Fruit fly (Drosophila melanogaster) whole organism, embryonic: Measurements from ENCODE around the gene UQCR-Q.

Source experiments
- Abd-B ChIP-seq: fragments of 200-800 bp; sonication (Bioruptor generic); optimal IDR thresholded peaks from 2 replicates; lab custom pipeline; 2018; ENCODE audit warnings: missing biosample characterization, mild to moderate bottlenecking, missing genetic modification characterization, moderate library complexity
- Atf6 ChIP-seq: fragments of 200-800 bp; sonication (Bioruptor generic); IDR thresholded peaks from 2 replicates; pipeline ENCODE4 v1.3.6; 2022; ENCODE audit warnings: missing biosample characterization, missing genetic modification characterization
- BtbVII ChIP-seq: fragments of 200-800 bp; sonication (Bioruptor generic); optimal IDR thresholded peaks from 3 replicates; lab custom pipeline; 2017; ENCODE audit warnings: missing biosample characterization, mild to moderate bottlenecking, missing genetic modification characterization
- C15 ChIP-seq: fragments of 200-800 bp; sonication (Bioruptor generic); IDR thresholded peaks from 3 replicates; pipeline ENCODE4 v1.3.6; 2022; ENCODE audit warnings: missing biosample characterization, missing genetic modification characterization
- CG12219 ChIP-seq: fragments of 200-800 bp; sonication (Bioruptor generic); optimal IDR thresholded peaks from 3 replicates; lab custom pipeline; 2018; ENCODE audit warnings: missing biosample characterization, mild to moderate bottlenecking, missing genetic modification characterization
- CG12744 ChIP-seq: fragments of 200-800 bp; sonication (Bioruptor generic); optimal IDR thresholded peaks from 2 replicates; lab custom pipeline; 2016; ENCODE audit warnings: missing biosample characterization, missing genetic modification characterization
- CG12769 ChIP-seq: fragments of 200-800 bp; sonication (Bioruptor generic); optimal IDR thresholded peaks from 2 replicates; lab custom pipeline; 2019; ENCODE audit warnings: missing biosample characterization, mild to moderate bottlenecking, missing genetic modification characterization, moderate library complexity
- CG13123 ChIP-seq: fragments of 200-800 bp; sonication (Bioruptor generic); optimal IDR thresholded peaks from 2 replicates; lab custom pipeline; 2016; ENCODE audit warnings: missing biosample characterization, missing genetic modification characterization
- CG13296 ChIP-seq: fragments of 200-800 bp; sonication (Bioruptor generic); optimal IDR thresholded peaks from 3 replicates; lab custom pipeline; 2018; ENCODE audit warnings: missing biosample characterization, mild to moderate bottlenecking, missing genetic modification characterization
- CG14050 ChIP-seq: fragments of 200-800 bp; sonication (Bioruptor generic); IDR thresholded peaks from 3 replicates; pipeline ENCODE4 v1.3.6; 2022; ENCODE audit warnings: missing biosample characterization, missing genetic modification characterization
- CG16863 ChIP-seq: fragments of 200-800 bp; sonication (Bioruptor generic); optimal IDR thresholded peaks from 3 replicates; lab custom pipeline; 2016; ENCODE audit warnings: missing biosample characterization, missing genetic modification characterization
- CG2712 ChIP-seq: fragments of 200-800 bp; optimal IDR thresholded peaks from 3 replicates; lab custom pipeline; 2019; ENCODE audit warnings: missing biosample characterization, mild to moderate bottlenecking, missing genetic modification characterization, moderate library complexity
- CG34376 ChIP-seq: fragments of 200-800 bp; sonication (Bioruptor generic); optimal IDR thresholded peaks from 2 replicates; lab custom pipeline; 2018; ENCODE audit warnings: missing biosample characterization, mild to moderate bottlenecking, missing genetic modification characterization
- CG42726 ChIP-seq: fragments of 200-800 bp; sonication (Bioruptor generic); IDR thresholded peaks from 2 replicates; pipeline ENCODE4 v1.3.6; 2022; ENCODE audit warnings: missing biosample characterization, missing genetic modification characterization; ENCODE audit not compliant: partially characterized antibody
- CG43689 ChIP-seq: fragments of 200-800 bp; sonication (Bioruptor generic); IDR thresholded peaks from 2 replicates; pipeline ENCODE4 v1.3.6; 2022; ENCODE audit warnings: missing biosample characterization, missing genetic modification characterization
- CG4854 ChIP-seq: fragments of 200-800 bp; sonication (Bioruptor generic); optimal IDR thresholded peaks from 2 replicates; lab custom pipeline; 2016; ENCODE audit warnings: missing biosample characterization, missing genetic modification characterization, inconsistent platforms
- CG7745 ChIP-seq: fragments of 200-800 bp; sonication (Bioruptor generic); optimal IDR thresholded peaks from 2 replicates; lab custom pipeline; 2018; ENCODE audit warnings: missing biosample characterization, mild to moderate bottlenecking, missing genetic modification characterization, moderate library complexity
- CG9609 ChIP-seq: fragments of 200-800 bp; sonication (Bioruptor generic); optimal IDR thresholded peaks from 3 replicates; lab custom pipeline; 2016; ENCODE audit warnings: missing biosample characterization, missing genetic modification characterization
- CHES-1-like ChIP-seq: fragments of 200-800 bp; sonication (Bioruptor generic); optimal IDR thresholded peaks from 2 replicates; lab custom pipeline; 2016; ENCODE audit warnings: missing biosample characterization, missing genetic modification characterization
- Camta ChIP-seq: fragments of 200-800 bp; sonication (Bioruptor generic); optimal IDR thresholded peaks from 2 replicates; lab custom pipeline; 2016; ENCODE audit warnings: missing biosample characterization, missing genetic modification characterization
- Chrac-16 ChIP-seq: fragments of 200-800 bp; sonication (Bioruptor generic); optimal IDR thresholded peaks from 3 replicates; lab custom pipeline; 2016; ENCODE audit warnings: missing biosample characterization, missing genetic modification characterization
- CkIIα-i1 ChIP-seq: fragments of 200-800 bp; sonication (Bioruptor generic); IDR thresholded peaks from 2 replicates; pipeline ENCODE4 v1.3.6; 2022; ENCODE audit warnings: missing biosample characterization, missing genetic modification characterization
- Dll ChIP-seq: fragments of 200-800 bp; sonication (Bioruptor generic); IDR thresholded peaks from 4 replicates; pipeline ENCODE4 v1.3.6; 2022; ENCODE audit warnings: missing biosample characterization, missing genetic modification characterization; ENCODE audit not compliant: partially characterized antibody
- E2f2 ChIP-seq: fragments of 200-800 bp; sonication (Bioruptor generic); IDR thresholded peaks from 2 replicates; pipeline ENCODE4 v1.3.6; 2022; ENCODE audit warnings: missing biosample characterization, missing genetic modification characterization
- ERR ChIP-seq: fragments of 200-800 bp; sonication (Bioruptor generic); optimal IDR thresholded peaks from 2 replicates; lab custom pipeline; 2016; ENCODE audit warnings: missing biosample characterization, missing genetic modification characterization
- GATAe ChIP-seq: fragments of 200-800 bp; sonication (Bioruptor generic); conservative IDR thresholded peaks from 2 replicates; pipeline ENCODE4 v1.3.6; 2022; ENCODE audit warnings: missing biosample characterization, missing genetic modification characterization
- Hand ChIP-seq: fragments of 200-800 bp; sonication (Bioruptor generic); optimal IDR thresholded peaks from 2 replicates; lab custom pipeline; 2017; ENCODE audit warnings: mild to moderate bottlenecking, missing biosample characterization, missing genetic modification reagents, missing genetic modification characterization
- Mrtf ChIP-seq: fragments of 200-800 bp; sonication (Bioruptor generic); IDR thresholded peaks from 3 replicates; pipeline ENCODE4 v1.3.6; 2022; ENCODE audit warnings: missing biosample characterization, missing genetic modification characterization
- Ravus ChIP-seq: fragments of 200-800 bp; sonication (Bioruptor generic); IDR thresholded peaks from 2 replicates; pipeline ENCODE4 v1.3.6; 2022; ENCODE audit warnings: missing biosample characterization, missing genetic modification characterization
- Side ChIP-seq: fragments of 200-800 bp; sonication (Bioruptor generic); optimal IDR thresholded peaks from 2 replicates; lab custom pipeline; 2016; ENCODE audit warnings: missing biosample characterization, missing genetic modification characterization
- Sry-δ ChIP-seq: fragments of 200-800 bp; sonication (Bioruptor generic); optimal IDR thresholded peaks from 2 replicates; lab custom pipeline; 2016; ENCODE audit warnings: missing biosample characterization, missing genetic modification characterization
- Xbp1 ChIP-seq: fragments of 200-800 bp; sonication (Bioruptor generic); optimal IDR thresholded peaks from 3 replicates; lab custom pipeline; 2016; ENCODE audit warnings: missing biosample characterization, mild to moderate bottlenecking, missing genetic modification characterization
- abd-A ChIP-seq: fragments of 200-800 bp; sonication (Bioruptor generic); optimal IDR thresholded peaks from 3 replicates; lab custom pipeline; 2019; ENCODE audit warnings: missing biosample characterization, mild to moderate bottlenecking, missing genetic modification characterization, moderate library complexity
- ap ChIP-seq: fragments of 200-800 bp; sonication (Bioruptor generic); IDR thresholded peaks from 2 replicates; pipeline ENCODE4 v1.3.6; 2022; ENCODE audit warnings: missing biosample characterization, missing genetic modification characterization
- bbx ChIP-seq: fragments of 200-800 bp; sonication (Bioruptor generic); IDR thresholded peaks from 2 replicates; pipeline ENCODE4 v1.3.6; 2022; ENCODE audit warnings: missing biosample characterization, missing genetic modification characterization; ENCODE audit not compliant: partially characterized antibody
- chn ChIP-seq: fragments of 200-800 bp; sonication (Bioruptor generic); optimal IDR thresholded peaks from 2 replicates; lab custom pipeline; 2016; ENCODE audit warnings: missing biosample characterization, missing genetic modification characterization
- da ChIP-seq: fragments of 200-800 bp; sonication (Bioruptor generic); optimal IDR thresholded peaks from 2 replicates; lab custom pipeline; 2016; ENCODE audit warnings: missing biosample characterization, missing genetic modification characterization
- dimm ChIP-seq: fragments of 200-800 bp; sonication (Bioruptor generic); IDR thresholded peaks from 2 replicates; pipeline ENCODE4 v1.3.6; 2022; ENCODE audit warnings: missing biosample characterization, missing genetic modification characterization
- dm ChIP-seq: fragments of 200-800 bp; sonication (Bioruptor generic); optimal IDR thresholded peaks from 3 replicates; lab custom pipeline; 2016; ENCODE audit warnings: missing biosample characterization, missing genetic modification characterization
- emc ChIP-seq: fragments of 200-800 bp; sonication (Bioruptor generic); optimal IDR thresholded peaks from 2 replicates; lab custom pipeline; 2016; ENCODE audit warnings: missing biosample characterization, missing genetic modification characterization
- esg ChIP-seq: fragments of 200-800 bp; sonication (Bioruptor generic); conservative IDR thresholded peaks from 2 replicates; pipeline ENCODE4 v1.3.6; 2022; ENCODE audit warnings: missing biosample characterization, missing genetic modification characterization
- gt ChIP-seq: fragments of 200-800 bp; sonication (Bioruptor generic); IDR thresholded peaks from 2 replicates; pipeline ENCODE4 v1.3.6; 2022; ENCODE audit warnings: missing biosample characterization, missing genetic modification characterization
- mld ChIP-seq: fragments of 200-800 bp; sonication (Bioruptor generic); IDR thresholded peaks from 3 replicates; pipeline ENCODE4 v1.3.6; 2022; ENCODE audit warnings: missing biosample characterization, missing genetic modification characterization; ENCODE audit not compliant: partially characterized antibody
- otp ChIP-seq: fragments of 200-800 bp; sonication (Bioruptor generic); IDR thresholded peaks from 3 replicates; pipeline ENCODE4, ENCODE4 v1.3.6; 2022; ENCODE audit warnings: missing biosample characterization, missing genetic modification characterization
- pho ChIP-seq: fragments of 200-800 bp; sonication (Bioruptor generic); optimal IDR thresholded peaks from 2 replicates; lab custom pipeline; 2016; ENCODE audit warnings: missing biosample characterization, missing genetic modification characterization
- scrt ChIP-seq: fragments of 200-800 bp; sonication (Bioruptor generic); optimal IDR thresholded peaks from 2 replicates; lab custom pipeline; 2018; ENCODE audit warnings: missing biosample characterization, mild to moderate bottlenecking, missing genetic modification characterization, moderate library complexity
- seq ChIP-seq: fragments of 200-800 bp; sonication (Bioruptor generic); IDR thresholded peaks from 2 replicates; pipeline ENCODE4 v1.3.6; 2022; ENCODE audit warnings: missing biosample characterization, missing genetic modification characterization
- unc-4 ChIP-seq: fragments of 200-800 bp; sonication (Bioruptor generic); IDR thresholded peaks from 2 replicates; pipeline ENCODE4 v1.3.6; 2022; ENCODE audit warnings: missing biosample characterization, missing genetic modification characterization; ENCODE audit not compliant: partially characterized antibody
- vnd ChIP-seq: fragments of 200-800 bp; sonication (Bioruptor generic); IDR thresholded peaks from 3 replicates; pipeline ENCODE4 v1.3.6; 2022; ENCODE audit warnings: missing biosample characterization, missing genetic modification characterization; ENCODE audit not compliant: partially characterized antibody

The UQCR-Q gene

dm6 chr3L:17474711-17475451 is at the start of gene UQCR-Q, which contains the start of gene CG46525 (continued):
- TF ChIP-seq CG2712 (tag; lab: Kevin White, UChicago), result peak; percentile 56
- no peak for TF ChIP-seq CG13296 (GFP tag; lab: Kevin White, UChicago)
- TF ChIP-seq Camta, result no peak
- no peak for TF ChIP-seq otp
- TF ChIP-seq CG4854 (GFP tag; lab: Kevin White, UChicago), result no peak
- no peak for TF ChIP-seq BtbVII (GFP tag; lab: Kevin White, UChicago)
- TF ChIP-seq CG34376 (GFP tag; lab: Kevin White, UChicago), result no peak
- TF ChIP-seq esg (GFP tag; lab: Robert Waterston, UW), result no peak
- TF ChIP-seq Sry-δ (GFP tag; lab: Kevin White, UChicago), result peak; percentile 47
- TF ChIP-seq Atf6 (GFP tag; lab: Robert Waterston, UW), result no peak
- no peak for TF ChIP-seq abd-A (tag; lab: Kevin White, UChicago)
- TF ChIP-seq CG7745 (tag; lab: Kevin White, UChicago), result no peak
- no peak for TF ChIP-seq Mrtf (GFP tag; lab: Robert Waterston, UW)
- no peak for TF ChIP-seq dimm
- TF ChIP-seq emc (GFP tag; lab: Kevin White, UChicago), result no peak
- TF ChIP-seq CG12769, result peak; percentile 48
- TF ChIP-seq chn (GFP tag; lab: Kevin White, UChicago), result no peak
- TF ChIP-seq C15 (GFP tag; lab: Robert Waterston, UW), result no peak
- TF ChIP-seq scrt (GFP tag; lab: Kevin White, UChicago), result no peak
- TF ChIP-seq Hand (GFP tag; lab: Kevin White, UChicago), result no peak
- no peak for TF ChIP-seq Side (GFP tag; lab: Kevin White, UChicago)
- no peak for TF ChIP-seq Ravus (GFP tag; lab: Robert Waterston, UW)
- no peak for TF ChIP-seq Chrac-16 (GFP tag; lab: Kevin White, UChicago)
- no peak for TF ChIP-seq CkIIα-i1
- TF ChIP-seq CG14050 (GFP tag; lab: Robert Waterston, UW), result no peak
- no peak for TF ChIP-seq dm (GFP tag; lab: Kevin White, UChicago)
- TF ChIP-seq gt, result no peak
- TF ChIP-seq Xbp1, result peak; percentile 20
- peak; percentile 52 for TF ChIP-seq Abd-B
- peak; percentile 86 for TF ChIP-seq E2f2 (GFP tag; lab: Robert Waterston, UW)
- no peak for TF ChIP-seq seq (GFP tag; lab: Robert Waterston, UW)
- TF ChIP-seq CG9609 (GFP tag; lab: Kevin White, UChicago), result no peak
- TF ChIP-seq Dll (GFP tag; lab: Robert Waterston, UW), result 0 out of 4 replicates have a peak, but pooled peaks have one; percentile 20
- no peak for TF ChIP-seq CG12744
- 0 out of 2 replicates have a peak, but pooled peaks have one; percentile 36 for TF ChIP-seq unc-4 (GFP tag; lab: Robert Waterston, UW)
- TF ChIP-seq CG13123 (GFP tag; lab: Kevin White, UChicago), result no peak
- peak; percentile 62 for TF ChIP-seq CG42726 (GFP tag; lab: Robert Waterston, UW)
- peak; percentile 45; the same call in 1 of the 2 replicates for TF ChIP-seq bbx (GFP tag; lab: Robert Waterston, UW)
- no peak for TF ChIP-seq ap (GFP tag; lab: Robert Waterston, UW)
- TF ChIP-seq ERR (GFP tag; lab: Kevin White, UChicago), result no peak
- TF ChIP-seq CG16863, result no peak
- TF ChIP-seq CG12219 (GFP tag; lab: Kevin White, UChicago), result no peak
- TF ChIP-seq CHES-1-like, result no peak
- TF ChIP-seq GATAe (GFP tag; lab: Robert Waterston, UW), result no peak
- no peak for TF ChIP-seq da (GFP tag; lab: Kevin White, UChicago)
- TF ChIP-seq CG43689 (GFP tag; lab: Robert Waterston, UW), result no peak
- TF ChIP-seq mld (GFP tag; lab: Robert Waterston, UW), result no peak
- TF ChIP-seq vnd (GFP tag; lab: Robert Waterston, UW), result no peak
- peak; percentile 1 for TF ChIP-seq pho (GFP tag; lab: Kevin White, UChicago)
